Worm (Caenorhabditis elegans) whole organism, L1 larva: ENCODE results near the gene cct-2.

Source experiments
- C04F5.9 ChIP-seq: sonication (generic microtip); optimal IDR thresholded peaks from 2 replicates; lab custom pipeline; 2016; ENCODE audit warnings: missing genetic modification characterization, missing compliant biosample characterization
- C16A3.4 ChIP-seq: fragments of 150-350 bp; optimal IDR thresholded peaks from 2 replicates; lab custom pipeline; 2014; ENCODE audit warnings: missing biosample characterization, missing genetic modification characterization
- C34B4.2 ChIP-seq: sonication (generic microtip); optimal IDR thresholded peaks from 2 replicates; lab custom pipeline; 2017; ENCODE audit warnings: mild to moderate bottlenecking, missing genetic modification characterization, missing compliant biosample characterization
- F16B12.6 ChIP-seq: fragments of 150-350 bp; optimal IDR thresholded peaks from 2 replicates; lab custom pipeline; 2014; ENCODE audit warnings: missing biosample characterization, missing genetic modification characterization
- aha-1 ChIP-seq: fragments of 150-350 bp; optimal IDR thresholded peaks from 2 replicates; lab custom pipeline; 2014; ENCODE audit warnings: missing biosample characterization, missing genetic modification characterization
- aly-2 ChIP-seq: fragments of 150-350 bp; optimal IDR thresholded peaks from 2 replicates; lab custom pipeline; 2014; ENCODE audit warnings: missing biosample characterization, missing genetic modification characterization
- ama-1 ChIP-seq: fragments of 150-350 bp; optimal IDR thresholded peaks from 2 replicates; lab custom pipeline; 2014
- blmp-1 ChIP-seq: fragments of 150-350 bp; optimal IDR thresholded peaks from 2 replicates; lab custom pipeline; 2014; ENCODE audit warnings: missing biosample characterization, missing genetic modification characterization
- ceh-8 ChIP-seq: fragments of 200-800 bp; sonication (Bioruptor generic); optimal IDR thresholded peaks from 2 replicates; lab custom pipeline; 2018; ENCODE audit warnings: mild to moderate bottlenecking, missing genetic modification characterization, moderate library complexity, missing compliant biosample characterization
- ceh-82 ChIP-seq, 3 experiments: fragments of 150-350 bp in 1 of 3; sonication (generic microtip) in 2 of 3; optimal IDR thresholded peaks; 2 replicates each; lab custom pipeline; 2014 to 2017; ENCODE audit warnings: missing biosample characterization in 3 of 3, missing genetic modification characterization in 3 of 3
- ceh-88 ChIP-seq: fragments of 200-800 bp; sonication (Bioruptor generic); IDR thresholded peaks from 2 replicates; pipeline ENCODE4 v1.3.6; 2022; ENCODE audit warnings: missing genetic modification characterization, missing compliant biosample characterization
- ces-1 ChIP-seq: fragments of 150-350 bp; optimal IDR thresholded peaks from 2 replicates; lab custom pipeline; 2014; ENCODE audit warnings: missing biosample characterization, missing genetic modification reagents, missing genetic modification characterization
- dpl-1 ChIP-seq, 3 experiments: fragments of 150-350 bp in 2 of 3; sonication (generic microtip) in 1 of 3; optimal IDR thresholded peaks; 2 replicates each; lab custom pipeline; 2014 to 2017; ENCODE audit warnings: missing biosample characterization in 3 of 3, missing genetic modification characterization in 3 of 3, missing genetic modification reagents in 3 of 3
- efl-3 ChIP-seq: fragments of 200-800 bp; sonication (Bioruptor generic); optimal IDR thresholded peaks from 2 replicates; lab custom pipeline; 2018; ENCODE audit warnings: mild to moderate bottlenecking, missing genetic modification characterization, missing compliant biosample characterization
- egl-27 ChIP-seq, 2 experiments: fragments of 150-350 bp in 1 of 2; sonication (generic microtip); optimal IDR thresholded peaks; 3 replicates each; lab custom pipeline; 2017 to 2018; ENCODE audit warnings: missing biosample characterization in 2 of 2, missing genetic modification characterization in 2 of 2, missing genetic modification reagents in 2 of 2
- ets-5 ChIP-seq: fragments of 200-800 bp; sonication (Bioruptor generic); IDR thresholded peaks from 2 replicates; pipeline ENCODE4 v1.3.6; 2022; ENCODE audit warnings: missing genetic modification characterization, missing compliant biosample characterization
- fkh-4 ChIP-seq: sonication (generic microtip); optimal IDR thresholded peaks from 2 replicates; lab custom pipeline; 2016; ENCODE audit warnings: missing compliant biosample characterization, missing genetic modification characterization, borderline replicate concordance
- fos-1 ChIP-seq: fragments of 150-350 bp; optimal IDR thresholded peaks from 2 replicates; lab custom pipeline; 2014; ENCODE audit warnings: missing biosample characterization, missing genetic modification characterization
- grh-1 ChIP-seq: fragments of 200-800 bp; sonication (Bioruptor generic); IDR thresholded peaks from 2 replicates; pipeline ENCODE4 v1.3.6; 2022; ENCODE audit warnings: missing genetic modification reagents, missing genetic modification characterization, missing compliant biosample characterization
- hlh-17 ChIP-seq: fragments of 200-800 bp; sonication (Bioruptor generic); optimal IDR thresholded peaks from 2 replicates; lab custom pipeline; 2018; ENCODE audit warnings: missing genetic modification characterization, mild to moderate bottlenecking, missing compliant biosample characterization, moderate library complexity, borderline replicate concordance
- irx-1 ChIP-seq: sonication (generic microtip); optimal IDR thresholded peaks from 2 replicates; lab custom pipeline; 2016; ENCODE audit warnings: missing genetic modification characterization, missing compliant biosample characterization
- isw-1 ChIP-seq: fragments of 200-800 bp; sonication (Bioruptor generic); IDR thresholded peaks from 2 replicates; pipeline ENCODE4 v1.3.6; 2022; ENCODE audit warnings: missing genetic modification characterization, missing compliant biosample characterization
- lin-14 ChIP-seq: fragments of 200-800 bp; sonication (Bioruptor generic); optimal IDR thresholded peaks from 2 replicates; lab custom pipeline; 2018; ENCODE audit warnings: mild to moderate bottlenecking, missing genetic modification characterization, moderate library complexity, missing compliant biosample characterization
- lin-35 ChIP-seq, 2 experiments: fragments of 150-350 bp; optimal IDR thresholded peaks; 2 replicates each; lab custom pipeline; 2014; ENCODE audit warnings: missing biosample characterization in 2 of 2, missing genetic modification characterization in 2 of 2, missing genetic modification reagents in 2 of 2
- lir-3 ChIP-seq: sonication (generic microtip); optimal IDR thresholded peaks from 2 replicates; lab custom pipeline; 2016; ENCODE audit warnings: mild to moderate bottlenecking, missing genetic modification characterization, moderate library complexity, missing compliant biosample characterization; ENCODE audit not compliant: poor library complexity
- mef-2 ChIP-seq: fragments of 150-350 bp; optimal IDR thresholded peaks from 2 replicates; lab custom pipeline; 2014; ENCODE audit warnings: missing biosample characterization, missing genetic modification characterization
- mep-1 ChIP-seq: fragments of 150-350 bp; optimal IDR thresholded peaks from 2 replicates; lab custom pipeline; 2014; ENCODE audit warnings: missing biosample characterization, missing genetic modification characterization
- nhr-11 ChIP-seq: fragments of 150-350 bp; optimal IDR thresholded peaks from 2 replicates; lab custom pipeline; 2014; ENCODE audit warnings: missing biosample characterization, missing genetic modification characterization
- nhr-19 ChIP-seq: fragments of 200-800 bp; sonication (Bioruptor generic); conservative IDR thresholded peaks from 2 replicates; pipeline ENCODE4 v1.3.6; 2022; ENCODE audit warnings: missing genetic modification characterization, missing compliant biosample characterization
- nhr-237 ChIP-seq: fragments of 150-350 bp; optimal IDR thresholded peaks from 2 replicates; lab custom pipeline; 2014; ENCODE audit warnings: missing biosample characterization, missing genetic modification characterization
- nhr-28 ChIP-seq: fragments of 150-350 bp; optimal IDR thresholded peaks from 2 replicates; lab custom pipeline; 2014; ENCODE audit warnings: missing biosample characterization, missing genetic modification characterization
- nhr-47 ChIP-seq: sonication (generic microtip); optimal IDR thresholded peaks from 2 replicates; lab custom pipeline; 2016; ENCODE audit warnings: mild to moderate bottlenecking, missing genetic modification characterization, moderate library complexity, missing compliant biosample characterization
- nhr-77 ChIP-seq: fragments of 150-350 bp; optimal IDR thresholded peaks from 2 replicates; lab custom pipeline; 2014; ENCODE audit warnings: missing biosample characterization, missing genetic modification characterization
- nhr-84 ChIP-seq: sonication (generic microtip); optimal IDR thresholded peaks from 2 replicates; lab custom pipeline; 2017; ENCODE audit warnings: missing biosample characterization, missing genetic modification characterization
- pax-3 ChIP-seq: fragments of 200-800 bp; sonication (Bioruptor generic); optimal IDR thresholded peaks from 2 replicates; lab custom pipeline; 2018; ENCODE audit warnings: mild to moderate bottlenecking, missing genetic modification characterization, moderate library complexity, missing compliant biosample characterization
- pqm-1 ChIP-seq: sonication (generic microtip); optimal IDR thresholded peaks from 3 replicates; lab custom pipeline; 2017; ENCODE audit warnings: missing biosample characterization, missing genetic modification characterization
- snu-23 ChIP-seq: sonication (generic microtip); optimal IDR thresholded peaks from 2 replicates; lab custom pipeline; 2016; ENCODE audit warnings: missing genetic modification characterization, missing compliant biosample characterization
- sptf-1 ChIP-seq: fragments of 150-350 bp; optimal IDR thresholded peaks from 2 replicates; lab custom pipeline; 2014; ENCODE audit warnings: missing biosample characterization, missing genetic modification characterization
- sup-37 ChIP-seq: fragments of 200-800 bp; sonication (Bioruptor generic); optimal IDR thresholded peaks from 2 replicates; lab custom pipeline; 2018; ENCODE audit warnings: mild to moderate bottlenecking, missing genetic modification characterization, missing compliant biosample characterization
- swsn-7 ChIP-seq: sonication (generic microtip); optimal IDR thresholded peaks from 2 replicates; lab custom pipeline; 2016; ENCODE audit warnings: missing genetic modification characterization, missing compliant biosample characterization
- tbx-2 ChIP-seq: sonication (generic microtip); optimal IDR thresholded peaks from 2 replicates; lab custom pipeline; 2016; ENCODE audit warnings: missing genetic modification characterization, missing compliant biosample characterization
- tlp-1 ChIP-seq: fragments of 150-350 bp; optimal IDR thresholded peaks from 2 replicates; lab custom pipeline; 2014; ENCODE audit warnings: missing biosample characterization, missing genetic modification characterization
- unc-30 ChIP-seq: sonication (generic microtip); optimal IDR thresholded peaks from 2 replicates; lab custom pipeline; 2017; ENCODE audit warnings: missing biosample characterization, missing genetic modification characterization
- unc-62 ChIP-seq: fragments of 150-350 bp; optimal IDR thresholded peaks from 2 replicates; lab custom pipeline; 2014; ENCODE audit warnings: missing biosample characterization, missing genetic modification reagents, missing genetic modification characterization
- unc-86 ChIP-seq: sonication (generic microtip); optimal IDR thresholded peaks from 2 replicates; lab custom pipeline; 2016; ENCODE audit warnings: missing genetic modification characterization, missing compliant biosample characterization
- vab-15 ChIP-seq: sonication (generic microtip); optimal IDR thresholded peaks from 2 replicates; lab custom pipeline; 2017; ENCODE audit warnings: missing genotype, mild to moderate bottlenecking, missing genetic modification characterization, missing compliant biosample characterization
- zag-1 ChIP-seq: fragments of 150-350 bp; optimal IDR thresholded peaks from 2 replicates; lab custom pipeline; 2014; ENCODE audit warnings: missing biosample characterization, missing genetic modification characterization
- zip-4 ChIP-seq: fragments of 200-800 bp; sonication (Bioruptor generic); optimal IDR thresholded peaks from 2 replicates; lab custom pipeline; 2018; ENCODE audit warnings: mild to moderate bottlenecking, missing genetic modification characterization, moderate library complexity, missing compliant biosample characterization
- ztf-11 ChIP-seq, 2 experiments: sonication (generic microtip); optimal IDR thresholded peaks; 2 replicates each; lab custom pipeline; 2016 to 2017; ENCODE audit warnings: missing genetic modification characterization in 2 of 2, missing biosample characterization in 1 of 2, missing compliant biosample characterization in 1 of 2

The cct-2 gene

ce11 chrII:8964835-8965234 is 37.3 kb downstream of the cct-2 start, which contains the start of the genes ndub-3 and C18E9.2 (continued):
- TF ChIP-seq ama-1 (no peak), nhr-28 (no peak), ceh-82 (tag; optimal IDR thresholded peaks at IDR 0.05; lab: Kevin White, UChicago) (peak in 2 of 3 experiments; percentile 4 to 64), lin-35 (GFP tag; optimal IDR thresholded peaks at IDR 0.05; lab: Kevin White, UChicago) (peak; percentile 59 to 79), dpl-1 (GFP tag; optimal IDR thresholded peaks at IDR 0.05; lab: Kevin White, UChicago) (peak; percentile 38 to 66 (median 56)), sup-37 (GFP tag; lab: Kevin White, UChicago) (no peak), mep-1 (no peak), snu-23 (GFP tag; lab: Kevin White, UChicago) (peak; percentile 32), unc-30 (tag; lab: Kevin White, UChicago) (no peak), lin-14 (GFP tag; lab: Kevin White, UChicago) (peak; percentile 50), tbx-2 (peak; percentile 6), nhr-84 (no peak), nhr-237 (tag; lab: Kevin White, UChicago) (no peak), lir-3 (tag; lab: Kevin White, UChicago) (no peak), blmp-1 (no peak), ztf-11 (tag; optimal IDR thresholded peaks at IDR 0.05; lab: Kevin White, UChicago) (no peak)

ce11 chrII:8969251-8970183 is 42.0 kb downstream of the cct-2 start, which contains the start of the genes szy-20 and C18E9.5:
Gene szy-20 (minus strand): TSS chrII:8969333.
Gene C18E9.5 (plus strand): TSS chrII:8969980.
- TF ChIP-seq pax-3 (tag; lab: Kevin White, UChicago) (peak; percentile 66), mef-2 (tag; lab: Kevin White, UChicago) (no peak), nhr-237 (tag; lab: Kevin White, UChicago) (peak; percentile 16), zip-4 (peak; percentile 54), nhr-84 (no peak), C34B4.2 (tag; lab: Kevin White, UChicago) (no peak), pqm-1 (tag; lab: Kevin White, UChicago) (no peak), unc-86 (peak; percentile 87), fos-1 (tag; lab: Kevin White, UChicago) (peak; percentile 74), irx-1 (tag; lab: Kevin White, UChicago) (peak; percentile 83), fkh-4 (tag; lab: Kevin White, UChicago) (peak; percentile 60), ceh-8 (GFP tag; lab: Kevin White, UChicago) (peak; percentile 72), aha-1 (no peak), sptf-1 (tag; lab: Kevin White, UChicago) (no peak), C16A3.4 (peak; percentile 73), ces-1 (GFP tag; lab: Kevin White, UChicago) (no peak), nhr-77 (peak; percentile 54), unc-30 (tag; lab: Kevin White, UChicago) (no peak), nhr-47 (tag; lab: Kevin White, UChicago) (peak; percentile 93), ama-1 (no peak), zag-1 (tag; lab: Kevin White, UChicago) (peak; percentile 21), unc-62 (GFP tag; lab: Kevin White, UChicago) (no peak), swsn-7 (tag; lab: Kevin White, UChicago) (peak; percentile 90), vab-15 (tag; lab: Kevin White, UChicago) (no peak), nhr-11 (peak; percentile 61), C04F5.9 (tag; lab: Kevin White, UChicago) (peak; percentile 75), aly-2 (tag; lab: Kevin White, UChicago) (peak; percentile 72), ztf-11 (tag; optimal IDR thresholded peaks at IDR 0.05; lab: Kevin White, UChicago) (peak in 1 of 2 experiments; percentile 68), isw-1 (GFP tag; lab: Robert Waterston, UW) (peak; percentile 87), grh-1 (GFP tag; lab: Robert Waterston, UW) (peak; percentile 63), ceh-88 (GFP tag; lab: Robert Waterston, UW) (peak; percentile 77), hlh-17 (GFP tag; lab: Kevin White, UChicago) (no peak), efl-3 (GFP tag; lab: Kevin White, UChicago) (no peak), nhr-19 (GFP tag; lab: Robert Waterston, UW) (peak; percentile 88), ets-5 (GFP tag; lab: Robert Waterston, UW) (no peak), egl-27 (tag; optimal IDR thresholded peaks at IDR 0.05; lab: Kevin White, UChicago) (no peak), lin-14 (GFP tag; lab: Kevin White, UChicago) (peak; percentile 90), tlp-1 (tag; lab: Kevin White, UChicago) (no peak), F16B12.6 (tag; lab: Kevin White, UChicago) (peak; percentile 70)
